Fruit fly (Drosophila melanogaster): Measurements from ENCODE around the gene RasGAP1.

Gene RasGAP1

dm6 chr3L:9888630-9889130 lies 33.6 kb upstream of the RasGAP1 start, which contains the start of the genes Taf2 and CalpB (continued):
- TF ChIP-seq Dfd (GFP tag; optimal IDR thresholded peaks at IDR 0.05) (no peak), Dp (GFP tag; optimal IDR thresholded peaks at IDR 0.05) (peak; percentile 21), MTF-1 (GFP tag; optimal IDR thresholded peaks at IDR 0.05; ENCODE audit: borderline replicate concordance) (no peak), bbx (GFP tag; IDR thresholded peaks at IDR 0.05; ENCODE audit: partially characterized antibody) (peak; percentile 47), ase (GFP tag; IDR thresholded peaks at IDR 0.05) (peak; percentile 74), kni (GFP tag; optimal IDR thresholded peaks at IDR 0.05) (no peak), CG8765 (GFP tag; IDR thresholded peaks at IDR 0.05) (no peak), Gsc (GFP tag; IDR thresholded peaks at IDR 0.05) (no peak), cas (GFP tag; IDR thresholded peaks at IDR 0.05) (no peak), CG8924 (tag; optimal IDR thresholded peaks at IDR 0.05) (peak; percentile 96), ewg (GFP tag; optimal IDR thresholded peaks at IDR 0.05) (peak; percentile 61), grn (GFP tag; optimal IDR thresholded peaks at IDR 0.05) (no peak), PHDP (tag; optimal IDR thresholded peaks at IDR 0.05) (peak; percentile 90), Lim3 (GFP tag; IDR thresholded peaks at IDR 0.05) (no peak), gsb-n (tag; optimal IDR thresholded peaks at IDR 0.05) (peak; percentile 91), CG17568 (GFP tag; optimal IDR thresholded peaks at IDR 0.05) (no peak), Doc2 (GFP tag; IDR thresholded peaks at IDR 0.05) (no peak), Ets65A (GFP tag) (peak; percentile 54), CG12219 (GFP tag; optimal IDR thresholded peaks at IDR 0.05) (no peak), dati (GFP tag; IDR thresholded peaks at IDR 0.05) (no peak), MBD-R2 (GFP tag; IDR thresholded peaks at IDR 0.05) (peak; percentile 82), CG13775 (GFP tag; optimal IDR thresholded peaks at IDR 0.05) (peak; percentile 85), scrt (GFP tag; optimal IDR thresholded peaks at IDR 0.05) (peak; percentile 56), CG15601 (tag; optimal IDR thresholded peaks at IDR 0.05) (peak; percentile 84), gce (GFP tag; IDR thresholded peaks at IDR 0.05) (peak; percentile 57; the same call in 2 of the 3 replicates), tin (GFP tag; optimal IDR thresholded peaks at IDR 0.05) (peak; percentile 79), HLHmδ (GFP tag; optimal IDR thresholded peaks at IDR 0.05) (no peak), CG8388 (GFP tag; optimal IDR thresholded peaks at IDR 0.05) (peak; percentile 89), tll (GFP tag; optimal IDR thresholded peaks at IDR 0.05) (peak in 1 of 2 experiments; percentile 57), D (optimal IDR thresholded peaks at IDR 0.05) (no peak), D (GFP tag; optimal IDR thresholded peaks at IDR 0.05) (peak; percentile 82), emc (GFP tag; optimal IDR thresholded peaks at IDR 0.05) (peak; percentile 2), Sin3A (optimal IDR thresholded peaks at IDR 0.05) (peak; percentile 25), Nf-YB (GFP tag; optimal IDR thresholded peaks at IDR 0.05) (peak; percentile 72), cad (GFP tag; optimal IDR thresholded peaks at IDR 0.05) (no peak), peb (GFP tag; IDR thresholded peaks at IDR 0.05) (peak; percentile 34; the same call in 1 of the 2 replicates), Lpt (GFP tag; optimal IDR thresholded peaks at IDR 0.05) (no peak), D19A (tag; optimal IDR thresholded peaks at IDR 0.05) (peak; percentile 93), NFAT (GFP tag; IDR thresholded peaks at IDR 0.05) (peak; percentile 56), Fer1 (GFP tag; optimal IDR thresholded peaks at IDR 0.05) (no peak), Oaz (GFP tag; IDR thresholded peaks at IDR 0.05) (peak; percentile 45; the same call in 1 of the 2 replicates), Xrp1 (GFP tag; IDR thresholded peaks at IDR 0.05) (peak; percentile 87), dm (GFP tag; optimal IDR thresholded peaks at IDR 0.05) (peak; percentile 72), CG32772 (GFP tag; IDR thresholded peaks at IDR 0.05) (peak; percentile 82), usp (GFP tag; optimal IDR thresholded peaks at IDR 0.05) (no peak), HHEX (GFP tag; optimal IDR thresholded peaks at IDR 0.05) (peak; percentile 82), hbn (GFP tag; IDR thresholded peaks at IDR 0.05; ENCODE audit: partially characterized antibody) (no peak), sens (GFP tag) (peak; percentile 70), Mes4 (GFP tag; optimal IDR thresholded peaks at IDR 0.05) (no peak), Ets97D (GFP tag; optimal IDR thresholded peaks at IDR 0.05) (peak; percentile 31), CG3726 (GFP tag; IDR thresholded peaks at IDR 0.05) (peak; percentile 5; the same call in 1 of the 3 replicates), CG43689 (GFP tag; IDR thresholded peaks at IDR 0.05) (no peak; the same call in 1 of the 2 replicates)

Data from whole organism, embryonic.